Worm (Caenorhabditis elegans): Measurements from ENCODE around the gene lhfp-4.

The lhfp-4 gene

DNA sequence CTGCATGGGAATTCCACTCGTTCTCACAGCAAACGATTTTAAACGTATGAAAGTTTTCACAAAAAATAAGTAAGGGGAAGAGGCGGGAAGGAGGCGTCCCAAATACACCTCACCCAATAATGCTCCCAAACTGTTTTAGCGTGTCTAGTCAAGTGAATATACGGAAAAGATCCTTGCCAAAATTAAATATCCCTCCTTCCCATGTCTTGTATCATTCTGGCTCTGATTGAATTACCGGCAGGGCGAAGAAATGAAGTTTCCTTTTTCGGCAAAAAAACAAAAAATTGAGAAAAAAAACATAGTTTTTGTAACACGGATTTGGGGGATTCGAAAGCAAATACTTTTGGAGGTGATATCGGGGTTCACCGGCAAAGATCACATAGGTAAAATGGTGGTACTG lies 36.4 kb upstream of the lhfp-4 start:
- TF ChIP-seq ces-1 (GFP tag; optimal IDR thresholded peaks at IDR 0.05), result peak; percentile 17
- no peak for TF ChIP-seq hlh-11 (tag; optimal IDR thresholded peaks at IDR 0.05)

DNA sequence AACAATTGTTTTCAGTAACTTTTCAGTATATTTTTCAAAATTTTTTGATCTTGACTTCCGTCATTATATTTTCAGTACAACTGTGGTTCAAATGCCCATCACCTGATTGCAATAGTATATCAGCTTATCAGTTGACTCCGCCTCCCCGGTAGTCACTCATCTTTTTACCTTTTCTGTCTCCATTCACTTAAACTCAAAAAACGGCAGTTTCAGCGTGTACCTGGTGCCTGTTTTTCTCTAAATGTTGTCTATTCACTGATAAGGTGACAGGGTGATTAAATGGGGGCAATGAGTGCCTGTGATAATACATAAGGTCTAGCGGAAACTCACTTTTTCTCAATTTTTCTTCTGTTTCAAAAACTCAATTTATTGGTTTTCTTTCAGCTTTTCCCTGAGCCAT lies 30.2 kb upstream of the lhfp-4 start, which contains the start of gene ZK550.2:
ZK550.2 (plus strand) TSS at position 385 of the 400 bp plus-strand sequence.
- peak; percentile 96 for TF ChIP-seq lin-1 (GFP tag; IDR thresholded peaks at IDR 0.05)
- peak; percentile 68 for TF ChIP-seq fos-1 (tag; optimal IDR thresholded peaks at IDR 0.05)
- peak; percentile 10 for TF ChIP-seq zip-2 (tag; optimal IDR thresholded peaks at IDR 0.05)
- no peak for TF ChIP-seq T26A8.4 (GFP tag; IDR thresholded peaks at IDR 0.05)
- peak; percentile 46 for TF ChIP-seq mep-1 (tag; optimal IDR thresholded peaks at IDR 0.05)
- peak; percentile 89 for TF ChIP-seq nhr-28 (tag; optimal IDR thresholded peaks at IDR 0.05)
- no peak for TF ChIP-seq ceh-28 (tag; optimal IDR thresholded peaks at IDR 0.05)
- TF ChIP-seq nhr-48 (tag; optimal IDR thresholded peaks at IDR 0.05), result peak; percentile 96
- no peak for TF ChIP-seq dmd-9 (GFP tag; IDR thresholded peaks at IDR 0.05)
- TF ChIP-seq daf-16 (GFP tag; optimal IDR thresholded peaks at IDR 0.05), result peak in 1 of 2 experiments; percentile 32
- TF ChIP-seq daf-16 (tag; optimal IDR thresholded peaks at IDR 0.05), result peak; percentile 95
- TF ChIP-seq jun-1 (tag; optimal IDR thresholded peaks at IDR 0.05), result peak; percentile 51
- TF ChIP-seq F44E2.7 (GFP tag; IDR thresholded peaks at IDR 0.05), result no peak
- TF ChIP-seq mes-2 (tag; optimal IDR thresholded peaks at IDR 0.05; ENCODE audit: poor library complexity, severe bottlenecking), result no peak
- no peak for TF ChIP-seq F10B5.3 (tag; optimal IDR thresholded peaks at IDR 0.05)
- TF ChIP-seq mdt-29 (GFP tag; IDR thresholded peaks at IDR 0.05), result 0 out of 2 replicates have a peak, but pooled peaks have one; percentile 10
- no peak for TF ChIP-seq ceh-20 (GFP tag; IDR thresholded peaks at IDR 0.05)
- no peak for TF ChIP-seq ctbp-1 (GFP tag; IDR thresholded peaks at IDR 0.05)
- TF ChIP-seq saeg-2 (GFP tag; IDR thresholded peaks at IDR 0.05), result 0 out of 2 replicates have a peak, but pooled peaks have one; percentile 35
- TF ChIP-seq dve-1 (tag; optimal IDR thresholded peaks at IDR 0.05; ENCODE audit: insufficient read depth), result peak; percentile 90
- no peak for TF ChIP-seq rbr-2 (tag; optimal IDR thresholded peaks at IDR 0.05)
- TF ChIP-seq ztf-11 (tag; optimal IDR thresholded peaks at IDR 0.05), result no peak
- no peak for TF ChIP-seq madf-5 (GFP tag; IDR thresholded peaks at IDR 0.05)
- no peak for TF ChIP-seq aly-2 (tag; optimal IDR thresholded peaks at IDR 0.05)
- TF ChIP-seq T20F7.1 (GFP tag; optimal IDR thresholded peaks at IDR 0.05), result no peak
- peak; percentile 95 for TF ChIP-seq hlh-11 (tag; optimal IDR thresholded peaks at IDR 0.05)
- peak; percentile 100 for TF ChIP-seq pqm-1 (tag; optimal IDR thresholded peaks at IDR 0.05)
- TF ChIP-seq F49E8.2 (tag; optimal IDR thresholded peaks at IDR 0.05; ENCODE audit: borderline replicate concordance), result no peak
- peak in 1 of 2 experiments; percentile 63 for TF ChIP-seq unc-62 (GFP tag; optimal IDR thresholded peaks at IDR 0.05 in 1 of 2)
- no peak for TF ChIP-seq unc-62 (tag; optimal IDR thresholded peaks at IDR 0.05)
- peak in 1 of 2 experiments; percentile 33 for TF ChIP-seq mdl-1 (tag; optimal IDR thresholded peaks at IDR 0.05)
- TF ChIP-seq arid-1 (GFP tag; conservative IDR thresholded peaks at IDR 0.05), result peak; percentile 56; the same call in 1 of the 2 replicates
- TF ChIP-seq tra-1 (GFP tag; IDR thresholded peaks at IDR 0.05), result peak; percentile 87
- TF ChIP-seq nhr-41 (GFP tag; IDR thresholded peaks at IDR 0.05), result peak; percentile 84
- TF ChIP-seq cey-2 (tag; optimal IDR thresholded peaks at IDR 0.05; ENCODE audit: borderline replicate concordance, insufficient read depth), result no peak
- peak; percentile 98 for TF ChIP-seq dmd-6 (GFP tag; IDR thresholded peaks at IDR 0.05)
- no peak for TF ChIP-seq R02D3.7 (tag; optimal IDR thresholded peaks at IDR 0.05)
- TF ChIP-seq hlh-30 (tag; optimal IDR thresholded peaks at IDR 0.05; ENCODE audit: insufficient read depth), result peak; percentile 74
- TF ChIP-seq nhr-77 (tag; optimal IDR thresholded peaks at IDR 0.05), result peak; percentile 92
- peak; percentile 60 for TF ChIP-seq mxl-3 (GFP tag; optimal IDR thresholded peaks at IDR 0.05)
